Fruit fly (Drosophila melanogaster) whole organism, wandering third instar larva: Measurements from ENCODE around the gene CG4949.

Source experiments
- Abd-B ChIP-seq: fragments of >200 bp; optimal IDR thresholded peaks from 2 replicates; lab custom pipeline; 2017; ENCODE audit warnings: missing biosample characterization, missing genetic modification characterization
- CG32264 ChIP-seq: fragments of 200-800 bp; sonication (Bioruptor generic); optimal IDR thresholded peaks from 2 replicates; lab custom pipeline; 2016; ENCODE audit warnings: missing biosample characterization, missing genetic modification characterization
- CG9705 ChIP-seq: fragments of 200-800 bp; sonication (Bioruptor generic); optimal IDR thresholded peaks from 2 replicates; lab custom pipeline; 2018; ENCODE audit warnings: missing biosample characterization, mild to moderate bottlenecking, missing genetic modification characterization
- CrebA ChIP-seq: fragments of 200-800 bp; sonication (Bioruptor generic); optimal IDR thresholded peaks from 2 replicates; lab custom pipeline; 2016; ENCODE audit warnings: missing biosample characterization, mild to moderate bottlenecking, missing genetic modification characterization, borderline replicate concordance
- Dfd ChIP-seq: fragments of >200 bp; optimal IDR thresholded peaks from 2 replicates; lab custom pipeline; 2017; ENCODE audit warnings: missing biosample characterization, missing genetic modification characterization
- Dif ChIP-seq: fragments of 200-275, 200-300 bp; sonication (Bioruptor generic); optimal IDR thresholded peaks from 2 replicates; lab custom pipeline; 2018; ENCODE audit warnings: missing biosample characterization, missing genetic modification characterization; ENCODE audit not compliant: partially characterized antibody
- GATAd ChIP-seq: sonication (Bioruptor generic); optimal IDR thresholded peaks from 2 replicates; lab custom pipeline; 2016; ENCODE audit warnings: missing biosample characterization, missing genetic modification characterization
- HLH106 ChIP-seq: fragments of 200-800 bp; optimal IDR thresholded peaks from 3 replicates; lab custom pipeline; 2019; ENCODE audit warnings: missing biosample characterization, mild to moderate bottlenecking, missing genetic modification characterization, moderate library complexity
- Hnf4 ChIP-seq: fragments of 200-800 bp; sonication (Bioruptor generic); optimal IDR thresholded peaks from 2 replicates; lab custom pipeline; 2016; ENCODE audit warnings: missing biosample characterization, mild to moderate bottlenecking, missing genetic modification characterization
- Hr78 ChIP-seq: fragments of >200 bp; optimal IDR thresholded peaks from 2 replicates; lab custom pipeline; 2017; ENCODE audit warnings: missing biosample characterization, missing genetic modification characterization
- Hr83 ChIP-seq: fragments of 200-300 bp; sonication (Bioruptor generic); optimal IDR thresholded peaks from 2 replicates; lab custom pipeline; 2016; ENCODE audit warnings: missing biosample characterization, mild to moderate bottlenecking, missing genetic modification characterization, moderate library complexity; ENCODE audit not compliant: poor library complexity, severe bottlenecking
- Mio ChIP-seq: sonication (Bioruptor generic); optimal IDR thresholded peaks from 2 replicates; lab custom pipeline; 2016; ENCODE audit warnings: missing biosample characterization, missing genetic modification characterization
- N ChIP-seq: fragments of >200 bp; optimal IDR thresholded peaks from 2 replicates; lab custom pipeline; 2018; ENCODE audit warnings: missing biosample characterization, missing external identifiers, missing genetic modification characterization
- OdsH ChIP-seq: fragments of 200-800 bp; sonication (Bioruptor generic); optimal IDR thresholded peaks from 2 replicates; lab custom pipeline; 2016; ENCODE audit warnings: missing biosample characterization, mild to moderate bottlenecking, missing genetic modification characterization
- Vsx2 ChIP-seq: fragments of 200-300, 225-300 bp; sonication (Bioruptor generic); optimal IDR thresholded peaks from 2 replicates; lab custom pipeline; 2018; ENCODE audit warnings: missing biosample characterization, missing genetic modification characterization; ENCODE audit not compliant: partially characterized antibody
- br ChIP-seq: fragments of 200-800 bp; sonication (Bioruptor generic); optimal IDR thresholded peaks from 2 replicates; lab custom pipeline; 2016; ENCODE audit warnings: missing biosample characterization, missing genetic modification characterization
- dmrt93B ChIP-seq: fragments of 200-800 bp; sonication (Bioruptor generic); optimal IDR thresholded peaks from 2 replicates; lab custom pipeline; 2018; ENCODE audit warnings: missing biosample characterization, mild to moderate bottlenecking, missing genetic modification characterization
- dsf ChIP-seq: sonication (Bioruptor generic); optimal IDR thresholded peaks from 2 replicates; lab custom pipeline; 2016; ENCODE audit warnings: missing biosample characterization, missing genetic modification characterization, borderline replicate concordance
- ey ChIP-seq: fragments of 200-800 bp; sonication (Bioruptor generic); optimal IDR thresholded peaks from 2 replicates; lab custom pipeline; 2016; ENCODE audit warnings: missing biosample characterization, missing genetic modification characterization
- foxo ChIP-seq, 2 experiments: fragments of 200-800 bp; sonication (Bioruptor generic); optimal IDR thresholded peaks; 2 replicates in 1 of 2; 3 replicates in 1 of 2; lab custom pipeline; 2016 to 2017; ENCODE audit warnings: missing biosample characterization in 2 of 2, missing genetic modification characterization in 2 of 2
- jim ChIP-seq: fragments of 175-275, 200-325 bp; sonication (Bioruptor generic); optimal IDR thresholded peaks from 2 replicates; lab custom pipeline; 2016; ENCODE audit warnings: missing biosample characterization, mild to moderate bottlenecking, missing genetic modification characterization
- pan ChIP-seq: fragments of >200 bp; optimal IDR thresholded peaks from 2 replicates; lab custom pipeline; 2017
- psq ChIP-seq: fragments of 200-800 bp; sonication (Bioruptor generic); optimal IDR thresholded peaks from 3 replicates; lab custom pipeline; 2017; ENCODE audit warnings: missing biosample characterization, mild to moderate bottlenecking, missing genetic modification characterization, moderate library complexity
- sage ChIP-seq: fragments of 200-800 bp; sonication (Bioruptor generic); optimal IDR thresholded peaks from 2 replicates; lab custom pipeline; 2016; ENCODE audit warnings: missing biosample characterization, mild to moderate bottlenecking, missing genetic modification characterization
- sv ChIP-seq: fragments of 200-800 bp; sonication (Bioruptor generic); optimal IDR thresholded peaks from 3 replicates; lab custom pipeline; 2016; ENCODE audit warnings: missing biosample characterization, missing genetic modification characterization
- tai ChIP-seq: sonication (Bioruptor generic); optimal IDR thresholded peaks from 2 replicates; lab custom pipeline; 2016; ENCODE audit warnings: missing biosample characterization, missing genetic modification characterization
- woc ChIP-seq: sonication (Bioruptor generic); optimal IDR thresholded peaks from 2 replicates; lab custom pipeline; 2016; ENCODE audit warnings: missing biosample characterization, mild to moderate bottlenecking, missing genetic modification characterization

The CG4949 gene

DNA sequence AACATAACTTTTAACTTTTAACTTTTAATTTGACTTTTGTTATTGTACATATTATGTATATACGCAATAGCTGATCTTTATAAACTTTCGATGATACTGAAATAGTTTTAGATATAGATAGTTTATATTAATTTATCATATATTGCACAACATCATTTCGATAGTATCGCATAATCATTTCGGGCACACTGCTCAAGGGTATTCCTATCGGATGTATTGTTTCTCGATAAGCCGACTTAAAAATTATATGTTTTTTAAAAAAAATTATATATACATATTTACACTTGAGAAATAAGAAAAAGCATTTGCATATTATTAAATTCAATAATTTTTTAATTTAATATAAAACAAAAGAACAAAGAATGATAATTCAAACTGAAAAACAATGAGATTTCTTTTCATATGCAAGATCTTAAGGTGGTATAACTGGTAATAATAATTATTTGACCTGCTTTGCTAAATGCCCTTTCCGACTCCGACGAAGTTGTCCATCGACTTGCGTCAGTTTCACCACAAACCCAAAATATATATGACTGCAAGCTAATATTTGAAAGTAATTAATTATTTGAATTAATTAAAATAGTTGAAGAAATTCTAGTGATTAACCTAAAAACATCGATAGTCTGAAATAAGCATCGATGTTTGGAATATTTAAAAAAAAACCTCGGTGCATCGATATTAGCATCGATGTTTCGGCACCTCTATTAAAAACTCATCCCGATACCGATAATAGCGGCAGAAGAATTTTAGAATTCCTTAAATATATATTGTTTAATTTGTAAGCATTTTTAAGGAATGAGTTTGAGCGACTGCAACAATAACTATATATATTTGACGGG is at the start of gene CG4949:
CG4949 (plus strand) TSS at position 698 of the 839 bp plus-strand sequence.
- TF ChIP-seq CrebA (GFP tag; lab: Kevin White, UChicago) (no peak), foxo (GFP tag; optimal IDR thresholded peaks at IDR 0.05; lab: Kevin White, UChicago) (peak in 1 of 2 experiments; percentile 6), woc (no peak), sage (GFP tag; lab: Kevin White, UChicago) (peak; percentile 33), OdsH (GFP tag; lab: Kevin White, UChicago) (no peak), ey (no peak), HLH106 (tag; lab: Kevin White, UChicago) (peak; percentile 36)

DNA sequence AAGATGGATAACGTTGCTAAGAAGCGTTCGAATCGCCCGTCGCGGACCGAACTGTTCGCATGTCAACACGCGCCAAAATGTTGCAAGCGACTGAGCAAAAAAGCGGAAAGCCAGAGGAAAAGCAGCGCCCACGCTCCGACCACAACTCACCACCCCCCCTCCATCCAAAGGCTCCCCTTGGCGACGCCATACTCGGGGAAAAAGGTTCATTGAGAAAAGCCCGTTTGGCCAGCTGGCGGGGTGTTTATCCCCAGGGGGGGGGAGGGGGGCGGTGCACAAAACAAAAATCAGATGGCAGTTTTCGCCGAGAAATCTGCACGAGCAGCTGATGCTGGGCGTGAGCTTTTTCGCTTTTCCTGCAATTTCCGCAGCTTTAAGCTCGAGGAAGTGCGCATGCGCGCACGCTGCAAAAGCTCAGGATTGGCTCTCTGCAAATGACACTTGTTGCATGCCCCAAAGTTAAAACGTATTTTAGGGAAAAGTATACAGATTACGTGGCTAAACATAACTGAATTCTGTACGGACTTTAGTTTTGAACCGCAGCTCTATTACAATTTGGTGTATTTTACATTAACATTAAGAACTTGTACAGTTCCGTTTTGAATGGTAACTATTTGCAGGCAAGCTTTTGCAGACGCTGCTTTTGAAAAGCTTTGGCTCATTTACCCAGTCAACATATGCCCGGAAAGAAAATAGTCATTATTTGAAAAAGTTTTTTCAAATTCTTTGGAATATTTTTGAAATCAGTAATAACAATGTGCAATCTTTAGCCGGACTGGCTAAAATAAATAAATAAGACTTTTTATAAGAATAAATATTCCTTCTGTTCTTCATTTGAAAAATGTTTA is 30.7 kb upstream of the CG4949 start:
- no peak for TF ChIP-seq ey
- no peak for TF ChIP-seq Hr78 (GFP tag; lab: Kevin White, UChicago)
- TF ChIP-seq Dfd: peak; percentile 73

dm6 chrX:17066632-17067031 is 12.0 kb upstream of the CG4949 start, which contains the start of gene CG45002:
TSS of gene CG45002 (minus strand) at chrX:17066732.
- TF ChIP-seq Vsx2 (GFP tag; lab: Kevin White, UChicago): no peak
- no peak for TF ChIP-seq dsf (GFP tag; lab: Kevin White, UChicago)
- TF ChIP-seq Hr78 (GFP tag; lab: Kevin White, UChicago): no peak
- TF ChIP-seq Dif (GFP tag; lab: Kevin White, UChicago): no peak
- no peak for TF ChIP-seq CG9705 (GFP tag; lab: Kevin White, UChicago)
- TF ChIP-seq psq (GFP tag; lab: Kevin White, UChicago): no peak
- TF ChIP-seq sv: no peak
- no peak for TF ChIP-seq br (GFP tag; lab: Kevin White, UChicago)
- TF ChIP-seq dmrt93B (GFP tag; lab: Kevin White, UChicago): no peak
- no peak for TF ChIP-seq N (GFP tag; lab: Kevin White, UChicago)
- no peak for TF ChIP-seq HLH106 (tag; lab: Kevin White, UChicago)
- TF ChIP-seq foxo (GFP tag; optimal IDR thresholded peaks at IDR 0.05; lab: Kevin White, UChicago): no peak
- TF ChIP-seq GATAd (GFP tag; lab: Kevin White, UChicago): no peak
- TF ChIP-seq OdsH (GFP tag; lab: Kevin White, UChicago): no peak
- no peak for TF ChIP-seq Mio
- TF ChIP-seq jim (GFP tag; lab: Kevin White, UChicago): no peak
- no peak for TF ChIP-seq sage (GFP tag; lab: Kevin White, UChicago)
- TF ChIP-seq CG32264 (GFP tag; lab: Kevin White, UChicago): no peak

dm6 chrX:17068423-17068822 is 10.2 kb upstream of the CG4949 start, which contains the start of gene CG43077:
TSS of gene CG43077 (minus strand) at chrX:17068523.
- TF ChIP-seq GATAd (GFP tag; lab: Kevin White, UChicago) (no peak), tai (GFP tag; lab: Kevin White, UChicago) (no peak), dsf (GFP tag; lab: Kevin White, UChicago) (no peak), sv (no peak), foxo (GFP tag; optimal IDR thresholded peaks at IDR 0.05; lab: Kevin White, UChicago) (no peak), Abd-B (GFP tag; lab: Kevin White, UChicago) (no peak), Mio (no peak), Hr83 (GFP tag; lab: Kevin White, UChicago) (no peak), Hnf4 (GFP tag; lab: Kevin White, UChicago) (no peak), pan (lab: Kevin White, UChicago) (no peak), ey (no peak)
